Fruit fly (Drosophila melanogaster) whole organism: ENCODE results near the gene Ost48.

Experiments
- CG8478 ChIP-seq: fragments of >200 bp; optimal IDR thresholded peaks from 2 replicates; lab custom pipeline; 2018; ENCODE audit warnings: inconsistent platforms
- Dll ChIP-seq: fragments of >200 bp; optimal IDR thresholded peaks from 2 replicates; lab custom pipeline; 2017
- EcR ChIP-seq, 2 experiments: fragments of >200 bp; optimal IDR thresholded peaks; 2 replicates each; lab custom pipeline; 2017; ENCODE audit warnings: missing biosample characterization in 2 of 2, missing genetic modification characterization in 2 of 2, missing genetic modification reagents in 2 of 2
- pan ChIP-seq: fragments of >200 bp; optimal IDR thresholded peaks from 2 replicates; lab custom pipeline; 2017
- psq ChIP-seq: fragments of >200 bp; optimal IDR thresholded peaks from 2 replicates; lab custom pipeline; 2017
- usp ChIP-seq: fragments of >200 bp; optimal IDR thresholded peaks from 2 replicates; lab custom pipeline; 2017; ENCODE audit warnings: missing biosample characterization, missing genetic modification characterization, mixed read lengths

The Ost48 gene

dm6 chrX:9130243-9130642, 28.1 kb downstream of the Ost48 start:
- TF ChIP-seq EcR (GFP tag; optimal IDR thresholded peaks at IDR 0.05; lab: Kevin White, UChicago) (no peak), pan (lab: Kevin White, UChicago) (no peak), CG8478 (lab: Kevin White, UChicago) (no peak), usp (no peak), Dll (lab: Kevin White, UChicago) (no peak), psq (no peak)

dm6 chrX:9129436-9129835, 28.9 kb downstream of the Ost48 start:
- TF ChIP-seq usp, result no peak
- TF ChIP-seq pan (lab: Kevin White, UChicago), result no peak
- TF ChIP-seq EcR (GFP tag; optimal IDR thresholded peaks at IDR 0.05; lab: Kevin White, UChicago), result no peak
- TF ChIP-seq CG8478 (lab: Kevin White, UChicago), result no peak
- TF ChIP-seq psq, result no peak

- TF ChIP-seq pan (lab: Kevin White, UChicago), result no peak
- TF ChIP-seq CG8478 (lab: Kevin White, UChicago), result no peak
- TF ChIP-seq psq, result no peak
- no peak for TF ChIP-seq Dll (lab: Kevin White, UChicago)
- no peak for TF ChIP-seq usp
- no peak for TF ChIP-seq EcR (GFP tag; optimal IDR thresholded peaks at IDR 0.05; lab: Kevin White, UChicago)
Measured at dm6 chrX:9128012-9128280, 30.4 kb downstream of the Ost48 start.

- TF ChIP-seq psq, result no peak
- TF ChIP-seq CG8478 (lab: Kevin White, UChicago), result no peak
- TF ChIP-seq usp, result no peak
- TF ChIP-seq pan (lab: Kevin White, UChicago), result no peak
- TF ChIP-seq EcR (GFP tag; optimal IDR thresholded peaks at IDR 0.05; lab: Kevin White, UChicago), result no peak
- TF ChIP-seq Dll (lab: Kevin White, UChicago), result no peak
Measured at dm6 chrX:9127264-9128011, 30.9 kb downstream of the Ost48 start.

dm6 chrX:9122492-9122891, 35.8 kb downstream of the Ost48 start:
- no peak for TF ChIP-seq usp
- TF ChIP-seq pan (lab: Kevin White, UChicago), result no peak
- no peak for TF ChIP-seq EcR (GFP tag; optimal IDR thresholded peaks at IDR 0.05; lab: Kevin White, UChicago)
- no peak for TF ChIP-seq CG8478 (lab: Kevin White, UChicago)
- TF ChIP-seq Dll (lab: Kevin White, UChicago), result no peak
- no peak for TF ChIP-seq psq

- TF ChIP-seq usp (no peak), Dll (lab: Kevin White, UChicago) (no peak), CG8478 (lab: Kevin White, UChicago) (no peak), pan (lab: Kevin White, UChicago) (peak; percentile 24), psq (no peak), EcR (GFP tag; optimal IDR thresholded peaks at IDR 0.05; lab: Kevin White, UChicago) (no peak)
Measured at dm6 chrX:9120828-9121754, 37.2 kb downstream of the Ost48 start.

- TF ChIP-seq psq, result no peak
- no peak for TF ChIP-seq Dll (lab: Kevin White, UChicago)
- TF ChIP-seq usp, result no peak
- no peak for TF ChIP-seq CG8478 (lab: Kevin White, UChicago)
- no peak for TF ChIP-seq EcR (GFP tag; optimal IDR thresholded peaks at IDR 0.05; lab: Kevin White, UChicago)
Measured at dm6 chrX:9119671-9120364, 38.5 kb downstream of the Ost48 start.

dm6 chrX:9118961-9119633, 39.2 kb downstream of the Ost48 start:
- no peak for TF ChIP-seq Dll (lab: Kevin White, UChicago)
- TF ChIP-seq psq, result no peak
- no peak for TF ChIP-seq usp
- no peak for TF ChIP-seq CG8478 (lab: Kevin White, UChicago)
- TF ChIP-seq EcR (GFP tag; optimal IDR thresholded peaks at IDR 0.05; lab: Kevin White, UChicago), result no peak
- TF ChIP-seq pan (lab: Kevin White, UChicago), result no peak

dm6 chrX:9117831-9118230, 40.5 kb downstream of the Ost48 start:
- TF ChIP-seq EcR (GFP tag; optimal IDR thresholded peaks at IDR 0.05; lab: Kevin White, UChicago) (no peak), psq (no peak), usp (no peak), pan (lab: Kevin White, UChicago) (no peak), Dll (lab: Kevin White, UChicago) (no peak), CG8478 (lab: Kevin White, UChicago) (no peak)

- TF ChIP-seq Dll (lab: Kevin White, UChicago) (no peak), psq (no peak), EcR (GFP tag; optimal IDR thresholded peaks at IDR 0.05; lab: Kevin White, UChicago) (no peak), pan (lab: Kevin White, UChicago) (no peak), usp (no peak), CG8478 (lab: Kevin White, UChicago) (no peak)
Measured at dm6 chrX:9110155-9110909, 48.0 kb downstream of the Ost48 start.
